Fruit fly (Drosophila melanogaster) whole organism, pupa: Measurements from ENCODE around the gene Ziz.

Experiments used
- CG10348 ChIP-seq: fragments of 200-800 bp; sonication (Bioruptor generic); IDR thresholded peaks from 2 replicates; pipeline ENCODE4 v1.3.6; 2022; ENCODE audit warnings: missing biosample characterization, missing genetic modification characterization
- CG12605 ChIP-seq: fragments of 200-800 bp; sonication (Bioruptor generic); IDR thresholded peaks from 2 replicates; pipeline ENCODE4 v1.3.6; 2022; ENCODE audit warnings: missing biosample characterization, missing genetic modification characterization
- CG13204 ChIP-seq: fragments of 200-800 bp; sonication (Bioruptor generic); optimal IDR thresholded peaks from 2 replicates; lab custom pipeline; 2018; ENCODE audit warnings: missing biosample characterization, mild to moderate bottlenecking, missing genetic modification characterization, moderate library complexity
- CG14655 ChIP-seq: fragments of 200-800 bp; sonication (Bioruptor generic); optimal IDR thresholded peaks from 3 replicates; lab custom pipeline; 2017; ENCODE audit warnings: mild to moderate bottlenecking, missing biosample characterization, missing genetic modification reagents, missing genetic modification characterization
- CG15710 ChIP-seq: fragments of 200-800 bp; sonication (Bioruptor generic); optimal IDR thresholded peaks from 2 replicates; lab custom pipeline; 2018; ENCODE audit warnings: missing biosample characterization, mild to moderate bottlenecking, missing genetic modification characterization, moderate library complexity
- CG17806 ChIP-seq: fragments of 200-800 bp; sonication (Bioruptor generic); optimal IDR thresholded peaks from 2 replicates; lab custom pipeline; 2018; ENCODE audit warnings: missing biosample characterization, mild to moderate bottlenecking, missing genetic modification characterization, moderate library complexity
- CG32121 ChIP-seq: fragments of 200-800 bp; sonication (Bioruptor generic); IDR thresholded peaks from 2 replicates; pipeline ENCODE4 v1.3.6; 2022; ENCODE audit warnings: missing biosample characterization, missing genetic modification characterization
- CG34367 ChIP-seq: fragments of 200-800 bp; sonication (Bioruptor generic); optimal IDR thresholded peaks from 2 replicates; lab custom pipeline; 2018; ENCODE audit warnings: missing biosample characterization, mild to moderate bottlenecking, missing genetic modification characterization
- CG4496 ChIP-seq: fragments of 200-800 bp; sonication (Bioruptor generic); IDR thresholded peaks from 3 replicates; pipeline ENCODE4 v1.3.6; 2022; ENCODE audit warnings: missing biosample characterization, missing genetic modification characterization
- CG8159 ChIP-seq: fragments of 200-800 bp; sonication (Bioruptor generic); optimal IDR thresholded peaks from 3 replicates; lab custom pipeline; 2018; ENCODE audit warnings: missing biosample characterization, mild to moderate bottlenecking, missing genetic modification characterization, moderate library complexity
- CG8301 ChIP-seq: fragments of 200-800 bp; sonication (Bioruptor generic); optimal IDR thresholded peaks from 2 replicates; lab custom pipeline; 2018; ENCODE audit warnings: missing biosample characterization, mild to moderate bottlenecking, missing genetic modification characterization
- CG9948 ChIP-seq: fragments of 200-800 bp; sonication (Bioruptor generic); optimal IDR thresholded peaks from 2 replicates; lab custom pipeline; 2018; ENCODE audit warnings: missing biosample characterization, mild to moderate bottlenecking, missing genetic modification characterization, moderate library complexity
- D1 ChIP-seq: fragments of 200-800 bp; sonication (Bioruptor generic); optimal IDR thresholded peaks from 2 replicates; lab custom pipeline; 2018; ENCODE audit warnings: missing biosample characterization, mild to moderate bottlenecking, missing genetic modification characterization, moderate library complexity
- EcR ChIP-seq: fragments of 200-800 bp; sonication (Bioruptor generic); optimal IDR thresholded peaks from 3 replicates; lab custom pipeline; 2019; ENCODE audit warnings: missing biosample characterization, missing genetic modification characterization, mild to moderate bottlenecking, moderate library complexity, missing genetic modification reagents
- Ets98B ChIP-seq: fragments of 200-800 bp; sonication (Bioruptor generic); IDR thresholded peaks from 2 replicates; pipeline ENCODE4 v1.3.6; 2022; ENCODE audit warnings: missing biosample characterization, missing genetic modification characterization
- Pif1A ChIP-seq: fragments of 200-800 bp; sonication (Bioruptor generic); optimal IDR thresholded peaks from 3 replicates; lab custom pipeline; 2016; ENCODE audit warnings: missing biosample characterization, missing genetic modification characterization
- Pif1B ChIP-seq: fragments of 200-800 bp; sonication (Bioruptor generic); optimal IDR thresholded peaks from 3 replicates; lab custom pipeline; 2016; ENCODE audit warnings: missing biosample characterization, missing genetic modification characterization
- Snoo ChIP-seq: fragments of 200-800 bp; sonication (Bioruptor generic); optimal IDR thresholded peaks from 3 replicates; lab custom pipeline; 2017; ENCODE audit warnings: missing biosample characterization, mild to moderate bottlenecking, missing genetic modification characterization, inconsistent platforms
- fd96Ca ChIP-seq: fragments of 200-800 bp; sonication (Bioruptor generic); IDR thresholded peaks from 3 replicates; pipeline ENCODE4 v1.3.6; 2022; ENCODE audit warnings: missing biosample characterization, missing genetic modification characterization
- gl ChIP-seq: fragments of 200-800 bp; sonication (Bioruptor generic); optimal IDR thresholded peaks from 2 replicates; lab custom pipeline; 2018; ENCODE audit warnings: missing biosample characterization, mild to moderate bottlenecking, missing genetic modification characterization
- rn ChIP-seq: fragments of 200-800 bp; sonication (Bioruptor generic); IDR thresholded peaks from 2 replicates; pipeline ENCODE4 v1.3.6; 2022; ENCODE audit warnings: missing biosample characterization, missing genetic modification characterization

Ziz gene

dm6 chr2L:7536332-7536731, 40.2 kb upstream of the Ziz start:
- TF ChIP-seq CG15710 (tag; lab: Kevin White, UChicago): no peak
- no peak for TF ChIP-seq Pif1B (GFP tag; lab: Kevin White, UChicago)
- no peak for TF ChIP-seq CG4496 (GFP tag; lab: Robert Waterston, UW)
- no peak for TF ChIP-seq fd96Ca
- no peak for TF ChIP-seq gl
- no peak for TF ChIP-seq D1 (tag; lab: Kevin White, UChicago)
- no peak for TF ChIP-seq Ets98B (GFP tag; lab: Robert Waterston, UW)
- no peak for TF ChIP-seq CG13204 (GFP tag; lab: Kevin White, UChicago)
- no peak for TF ChIP-seq rn (GFP tag; lab: Robert Waterston, UW)

dm6 chr2L:7534917-7535316, 38.8 kb upstream of the Ziz start:
- peak; percentile 1 for TF ChIP-seq CG8301 (tag; lab: Kevin White, UChicago)
- TF ChIP-seq CG12605: no peak
- peak; percentile 68 for TF ChIP-seq CG32121 (GFP tag; lab: Robert Waterston, UW)
- no peak for TF ChIP-seq D1 (tag; lab: Kevin White, UChicago)
- TF ChIP-seq CG4496 (GFP tag; lab: Robert Waterston, UW): peak; percentile 91
- TF ChIP-seq Snoo (tag; lab: Kevin White, UChicago): peak; percentile 76
- peak; percentile 53 for TF ChIP-seq CG8159 (tag; lab: Kevin White, UChicago)
- peak; percentile 44 for TF ChIP-seq CG17806 (tag; lab: Kevin White, UChicago)
- TF ChIP-seq EcR (GFP tag; lab: Kevin White, UChicago): no peak
- no peak for TF ChIP-seq CG10348 (GFP tag; lab: Robert Waterston, UW)
- peak; percentile 58 for TF ChIP-seq CG15710 (tag; lab: Kevin White, UChicago)
- TF ChIP-seq gl: peak; percentile 54
- TF ChIP-seq Pif1A (GFP tag; lab: Kevin White, UChicago): peak; percentile 5
- TF ChIP-seq CG13204 (GFP tag; lab: Kevin White, UChicago): no peak
- peak; percentile 27 for TF ChIP-seq CG14655 (GFP tag; lab: Kevin White, UChicago)
- TF ChIP-seq Pif1B (GFP tag; lab: Kevin White, UChicago): peak; percentile 32
- peak; percentile 73 for TF ChIP-seq rn (GFP tag; lab: Robert Waterston, UW)
- peak; percentile 71 for TF ChIP-seq Ets98B (GFP tag; lab: Robert Waterston, UW)
- TF ChIP-seq fd96Ca: peak; percentile 55
- peak; percentile 14 for TF ChIP-seq CG9948 (tag; lab: Kevin White, UChicago)
- TF ChIP-seq CG34367 (tag; lab: Kevin White, UChicago): peak; percentile 58
- TF ChIP-seq, all 21 proteins: peak for 16

- TF ChIP-seq rn (GFP tag; lab: Robert Waterston, UW) (no peak), CG17806 (tag; lab: Kevin White, UChicago) (no peak), Snoo (tag; lab: Kevin White, UChicago) (no peak), EcR (GFP tag; lab: Kevin White, UChicago) (no peak), CG12605 (no peak), CG14655 (GFP tag; lab: Kevin White, UChicago) (no peak), fd96Ca (no peak), gl (no peak), CG8301 (tag; lab: Kevin White, UChicago) (no peak)
Measured at dm6 chr2L:7534024-7534423, 37.9 kb upstream of the Ziz start.

dm6 chr2L:7532644-7533324, 36.7 kb upstream of the Ziz start:
- TF ChIP-seq rn (GFP tag; lab: Robert Waterston, UW): no peak
- peak; percentile 47 for TF ChIP-seq CG17806 (tag; lab: Kevin White, UChicago)
- TF ChIP-seq CG4496 (GFP tag; lab: Robert Waterston, UW): no peak
- peak; percentile 60 for TF ChIP-seq CG8159 (tag; lab: Kevin White, UChicago)
- no peak for TF ChIP-seq CG10348 (GFP tag; lab: Robert Waterston, UW)
- TF ChIP-seq gl: no peak
- TF ChIP-seq fd96Ca: no peak
- TF ChIP-seq D1 (tag; lab: Kevin White, UChicago): no peak
- 0 out of 2 replicates have a peak, but pooled peaks have one; percentile 15 for TF ChIP-seq CG32121 (GFP tag; lab: Robert Waterston, UW)
- TF ChIP-seq Snoo (tag; lab: Kevin White, UChicago): no peak
- no peak for TF ChIP-seq CG13204 (GFP tag; lab: Kevin White, UChicago)
- peak; percentile 76 for TF ChIP-seq CG14655 (GFP tag; lab: Kevin White, UChicago)
- peak; percentile 55 for TF ChIP-seq CG9948 (tag; lab: Kevin White, UChicago)
- no peak for TF ChIP-seq Ets98B (GFP tag; lab: Robert Waterston, UW)
- peak; percentile 78 for TF ChIP-seq CG8301 (tag; lab: Kevin White, UChicago)
- no peak for TF ChIP-seq EcR (GFP tag; lab: Kevin White, UChicago)
- TF ChIP-seq CG12605: no peak; the same call in 1 of the 2 replicates
- peak; percentile 49 for TF ChIP-seq Pif1A (GFP tag; lab: Kevin White, UChicago)
- peak; percentile 51 for TF ChIP-seq Pif1B (GFP tag; lab: Kevin White, UChicago)
- TF ChIP-seq CG34367 (tag; lab: Kevin White, UChicago): peak; percentile 33
- peak; percentile 22 for TF ChIP-seq CG15710 (tag; lab: Kevin White, UChicago)

dm6 chr2L:7530437-7531091, 34.5 kb upstream of the Ziz start:
- peak; percentile 94 for TF ChIP-seq CG4496 (GFP tag; lab: Robert Waterston, UW)
- peak; percentile 80; the same call in 1 of the 2 replicates for TF ChIP-seq CG10348 (GFP tag; lab: Robert Waterston, UW)
- TF ChIP-seq rn (GFP tag; lab: Robert Waterston, UW): peak; percentile 91
- peak; percentile 96 for TF ChIP-seq Pif1B (GFP tag; lab: Kevin White, UChicago)
- TF ChIP-seq CG32121 (GFP tag; lab: Robert Waterston, UW): peak; percentile 96
- TF ChIP-seq CG17806 (tag; lab: Kevin White, UChicago): peak; percentile 98
- peak; percentile 96 for TF ChIP-seq Pif1A (GFP tag; lab: Kevin White, UChicago)
- TF ChIP-seq Snoo (tag; lab: Kevin White, UChicago): peak; percentile 98
- peak; percentile 97 for TF ChIP-seq CG34367 (tag; lab: Kevin White, UChicago)
- TF ChIP-seq EcR (GFP tag; lab: Kevin White, UChicago): peak; percentile 53
- peak; percentile 93 for TF ChIP-seq CG12605
- TF ChIP-seq gl: peak; percentile 93
- peak; percentile 99 for TF ChIP-seq CG14655 (GFP tag; lab: Kevin White, UChicago)
- peak; percentile 95 for TF ChIP-seq fd96Ca
- TF ChIP-seq D1 (tag; lab: Kevin White, UChicago): peak; percentile 99
- peak; percentile 96 for TF ChIP-seq CG13204 (GFP tag; lab: Kevin White, UChicago)
- peak; percentile 98 for TF ChIP-seq CG8301 (tag; lab: Kevin White, UChicago)
- peak; percentile 99 for TF ChIP-seq CG15710 (tag; lab: Kevin White, UChicago)
- peak; percentile 99 for TF ChIP-seq CG8159 (tag; lab: Kevin White, UChicago)
- TF ChIP-seq CG9948 (tag; lab: Kevin White, UChicago): peak; percentile 99
- peak; percentile 90 for TF ChIP-seq Ets98B (GFP tag; lab: Robert Waterston, UW)
